Worm (Caenorhabditis elegans) whole organism, young adult: ENCODE measurements around the gene Y39B6A.7.

ENCODE experiments used
- B0261.1 ChIP-seq: sonication (generic microtip); optimal IDR thresholded peaks from 2 replicates; lab custom pipeline; 2016; ENCODE audit warnings: mild to moderate bottlenecking, missing genetic modification characterization, moderate library complexity, missing compliant biosample characterization
- B0336.3 ChIP-seq: fragments of 200-800 bp; sonication (Bioruptor generic); IDR thresholded peaks from 2 replicates; pipeline ENCODE4 v1.3.6; 2022; ENCODE audit warnings: missing genetic modification characterization, missing compliant biosample characterization
- F37B4.10 ChIP-seq: fragments of 200-800 bp; sonication (Bioruptor generic); IDR thresholded peaks from 2 replicates; pipeline ENCODE4 v1.3.6; 2022; ENCODE audit warnings: missing genetic modification characterization, missing compliant biosample characterization
- F39B2.1 ChIP-seq: fragments of 200-800 bp; sonication (Bioruptor generic); IDR thresholded peaks from 2 replicates; pipeline ENCODE4 v1.3.6; 2022; ENCODE audit warnings: missing genetic modification reagents, missing genetic modification characterization, missing compliant biosample characterization
- K11D2.4 ChIP-seq: fragments of 200-800 bp; sonication (Bioruptor generic); IDR thresholded peaks from 2 replicates; pipeline ENCODE4 v1.3.6; 2022; ENCODE audit warnings: missing genetic modification reagents, missing genetic modification characterization, missing compliant biosample characterization
- K12H6.12 ChIP-seq: fragments of 200-800 bp; sonication (Bioruptor generic); optimal IDR thresholded peaks from 2 replicates; lab custom pipeline; 2018; ENCODE audit warnings: mild to moderate bottlenecking, missing genetic modification characterization, missing compliant biosample characterization
- T26A5.8 ChIP-seq: sonication (generic microtip); optimal IDR thresholded peaks from 2 replicates; lab custom pipeline; 2016; ENCODE audit warnings: missing genetic modification characterization, missing compliant biosample characterization
- Y79H2A.3 ChIP-seq: fragments of 200-800 bp; sonication (Bioruptor generic); conservative IDR thresholded peaks from 2 replicates; pipeline ENCODE4 v1.3.6; 2022; ENCODE audit warnings: missing genetic modification reagents, missing genetic modification characterization, missing compliant biosample characterization
- Y95B8A.8 ChIP-seq: fragments of 200-800 bp; sonication (Bioruptor generic); IDR thresholded peaks from 2 replicates; pipeline ENCODE4 v1.3.6; 2022; ENCODE audit warnings: missing genetic modification reagents, missing genetic modification characterization, missing compliant biosample characterization
- aptf-3 ChIP-seq: fragments of 200-800 bp; sonication (Bioruptor generic); IDR thresholded peaks from 2 replicates; pipeline ENCODE4 v1.3.6; 2022; ENCODE audit warnings: missing genetic modification characterization, missing compliant biosample characterization
- attf-3 ChIP-seq: fragments of 200-800 bp; sonication (Bioruptor generic); conservative IDR thresholded peaks from 2 replicates; pipeline ENCODE4 v1.3.6; 2022; ENCODE audit warnings: missing genetic modification reagents, missing genetic modification characterization, missing compliant biosample characterization
- attf-5 ChIP-seq: fragments of 200-800 bp; sonication (Bioruptor generic); optimal IDR thresholded peaks from 2 replicates; lab custom pipeline; 2018; ENCODE audit warnings: mild to moderate bottlenecking, missing genetic modification characterization, missing compliant biosample characterization
- cebp-1 ChIP-seq, 2 experiments: fragments of 200-800 bp in 1 of 2; sonication (Bioruptor generic) in 1 of 2; sonication (generic microtip) in 1 of 2; IDR thresholded peaks in 1 of 2; optimal IDR thresholded peaks in 1 of 2; 2 replicates each; pipeline versions ENCODE4 v1.3.6 to Lab custom; 2017 to 2022; ENCODE audit warnings: missing compliant biosample characterization in 2 of 2, missing genetic modification characterization in 2 of 2, mild to moderate bottlenecking in 1 of 2, missing genetic modification reagents in 1 of 2, moderate library complexity in 1 of 2
- ceh-40 ChIP-seq: fragments of 200-800 bp; sonication (Bioruptor generic); IDR thresholded peaks from 2 replicates; pipeline ENCODE4 v1.3.6; 2022; ENCODE audit warnings: missing genetic modification characterization, missing compliant biosample characterization
- ceh-58 ChIP-seq: fragments of 200-800 bp; sonication (Bioruptor generic); IDR thresholded peaks from 2 replicates; pipeline ENCODE4 v1.3.6; 2022; ENCODE audit warnings: missing genetic modification characterization, missing compliant biosample characterization
- egl-18 ChIP-seq: fragments of 200-800 bp; sonication (Bioruptor generic); IDR thresholded peaks from 2 replicates; pipeline ENCODE4 v1.3.6; 2022; ENCODE audit warnings: missing genetic modification reagents, missing genetic modification characterization, missing compliant biosample characterization
- hlh-12 ChIP-seq: sonication (generic microtip); optimal IDR thresholded peaks from 2 replicates; lab custom pipeline; 2016; ENCODE audit warnings: missing genetic modification characterization, missing compliant biosample characterization
- hmg-20 ChIP-seq: fragments of 200-800 bp; sonication (Bioruptor generic); IDR thresholded peaks from 2 replicates; pipeline ENCODE4 v1.3.6; 2022; ENCODE audit warnings: missing genetic modification reagents, missing genetic modification characterization, missing compliant biosample characterization
- hrde-1 ChIP-seq: sonication (generic microtip); optimal IDR thresholded peaks from 2 replicates; lab custom pipeline; 2016; ENCODE audit warnings: missing genetic modification characterization, mild to moderate bottlenecking, missing compliant biosample characterization, moderate library complexity, missing genotype, missing genetic modification reagents, borderline replicate concordance
- lag-1 ChIP-seq: fragments of 200-800 bp; sonication (Bioruptor generic); IDR thresholded peaks from 2 replicates; pipeline ENCODE4 v1.3.6; 2022; ENCODE audit warnings: missing genetic modification reagents, missing genetic modification characterization, missing compliant biosample characterization
- lin-40 ChIP-seq: sonication (generic microtip); optimal IDR thresholded peaks from 2 replicates; lab custom pipeline; 2016; ENCODE audit warnings: missing genetic modification characterization, mild to moderate bottlenecking, missing compliant biosample characterization, missing genotype, missing genetic modification reagents
- lsl-1 ChIP-seq: fragments of 200-800 bp; sonication (Bioruptor generic); optimal IDR thresholded peaks from 2 replicates; lab custom pipeline; 2018; ENCODE audit warnings: mild to moderate bottlenecking, missing genetic modification characterization, moderate library complexity, missing compliant biosample characterization
- mel-28 ChIP-seq: sonication (generic microtip); optimal IDR thresholded peaks from 2 replicates; lab custom pipeline; 2016; ENCODE audit warnings: borderline replicate concordance, mild to moderate bottlenecking, missing genetic modification characterization, missing compliant biosample characterization
- mes-4 ChIP-seq: sonication (generic microtip); optimal IDR thresholded peaks from 2 replicates; lab custom pipeline; 2016; ENCODE audit warnings: missing genotype, missing genetic modification characterization, missing compliant biosample characterization
- nfya-2 ChIP-seq: fragments of 200-800 bp; sonication (Bioruptor generic); IDR thresholded peaks from 2 replicates; pipeline ENCODE4 v1.3.6; 2022; ENCODE audit warnings: missing genetic modification reagents, missing genetic modification characterization, missing compliant biosample characterization
- nfyb-1 ChIP-seq: fragments of 200-800 bp; sonication (Bioruptor generic); IDR thresholded peaks from 2 replicates; pipeline ENCODE4 v1.3.6; 2022; ENCODE audit warnings: missing genetic modification reagents, missing genetic modification characterization, missing compliant biosample characterization
- nhr-27 ChIP-seq: fragments of 200-800 bp; sonication (Bioruptor generic); optimal IDR thresholded peaks from 2 replicates; lab custom pipeline; 2018; ENCODE audit warnings: mild to moderate bottlenecking, missing genetic modification characterization, moderate library complexity, missing compliant biosample characterization
- repo-1 ChIP-seq: sonication (generic microtip); optimal IDR thresholded peaks from 2 replicates; lab custom pipeline; 2017; ENCODE audit warnings: mild to moderate bottlenecking, missing genetic modification characterization, missing compliant biosample characterization
- snpc-3.4 ChIP-seq: sonication (generic microtip); optimal IDR thresholded peaks from 2 replicates; lab custom pipeline; 2017; ENCODE audit warnings: missing genetic modification characterization, mild to moderate bottlenecking, missing compliant biosample characterization, antibody characterized with exemption, moderate library complexity, missing genotype, missing genetic modification reagents
- snpc-4 ChIP-seq, 5 experiments: fragments of 150-350 bp in 1 of 5; sonication (generic microtip) in 4 of 5; optimal IDR thresholded peaks; 2 replicates each; lab custom pipeline; 2014 to 2018; ENCODE audit warnings: missing genetic modification characterization in 5 of 5, missing biosample characterization in 3 of 5, antibody characterized with exemption in 2 of 5, mild to moderate bottlenecking in 2 of 5, missing compliant biosample characterization in 2 of 5, missing genotype in 2 of 5, moderate library complexity in 2 of 5, missing genetic modification reagents in 1 of 5
- somi-1 ChIP-seq: fragments of 200-800 bp; sonication (Bioruptor generic); optimal IDR thresholded peaks from 2 replicates; lab custom pipeline; 2018; ENCODE audit warnings: mild to moderate bottlenecking, missing genetic modification characterization, missing compliant biosample characterization
- xnd-1 ChIP-seq: sonication (generic microtip); optimal IDR thresholded peaks from 2 replicates; lab custom pipeline; 2016; ENCODE audit warnings: missing genotype, missing genetic modification reagents, missing genetic modification characterization, missing compliant biosample characterization
- zim-3 ChIP-seq: sonication (generic microtip); optimal IDR thresholded peaks from 2 replicates; lab custom pipeline; 2017; ENCODE audit warnings: mild to moderate bottlenecking, missing genetic modification characterization, moderate library complexity, missing compliant biosample characterization
- ztf-28 ChIP-seq: fragments of 200-800 bp; sonication (Bioruptor generic); IDR thresholded peaks from 2 replicates; pipeline ENCODE4 v1.3.6; 2022; ENCODE audit warnings: missing genetic modification reagents, missing genetic modification characterization, missing compliant biosample characterization

Y39B6A.7 gene

ce11 chrV:19149057-19149456, at the start of gene Y39B6A.7:
TSS of gene Y39B6A.7 (minus strand) at chrV:19149157.
- TF ChIP-seq K11D2.4 (no peak), xnd-1 (tag; lab: Kevin White, UChicago) (no peak), nfya-2 (GFP tag; lab: Robert Waterston, UW) (no peak), lin-40 (tag; lab: Kevin White, UChicago) (no peak), hlh-12 (tag; lab: Kevin White, UChicago) (no peak), lag-1 (GFP tag; lab: Robert Waterston, UW) (no peak), F37B4.10 (no peak), aptf-3 (GFP tag; lab: Robert Waterston, UW) (no peak), B0336.3 (GFP tag; lab: Robert Waterston, UW) (no peak), hmg-20 (no peak), Y79H2A.3 (GFP tag; lab: Robert Waterston, UW) (no peak)

ce11 chrV:19189963-19190597, 41.1 kb upstream of the Y39B6A.7 start, which contains the start of the genes Y39B6A.3 and pph-5:
TSS of gene Y39B6A.3 (minus strand) at chrV:19190013.
TSS of gene pph-5 (plus strand) at chrV:19190547.
- TF ChIP-seq T26A5.8 (tag; lab: Kevin White, UChicago), result no peak
- no peak for TF ChIP-seq ceh-40 (GFP tag; lab: Robert Waterston, UW)
- no peak for TF ChIP-seq snpc-4 (GFP tag; optimal IDR thresholded peaks at IDR 0.05; lab: Kevin White, UChicago)
- TF ChIP-seq snpc-4 (tag; optimal IDR thresholded peaks at IDR 0.05; lab: Kevin White, UChicago), result peak in 1 of 4 experiments; percentile 36
- TF ChIP-seq lag-1 (GFP tag; lab: Robert Waterston, UW), result no peak
- peak; percentile 25 for TF ChIP-seq snpc-3.4 (tag; lab: Kevin White, UChicago)
- TF ChIP-seq K11D2.4, result 0 out of 2 replicates have a peak, but pooled peaks have one; percentile 38
- no peak for TF ChIP-seq mel-28 (tag; lab: Kevin White, UChicago)
- TF ChIP-seq nfya-2 (GFP tag; lab: Robert Waterston, UW), result no peak
- no peak for TF ChIP-seq lsl-1 (GFP tag; lab: Kevin White, UChicago)
- TF ChIP-seq attf-3 (GFP tag; lab: Robert Waterston, UW), result peak; percentile 98
- TF ChIP-seq lin-40 (tag; lab: Kevin White, UChicago), result peak; percentile 36
- no peak for TF ChIP-seq mes-4 (tag; lab: Kevin White, UChicago)
- no peak for TF ChIP-seq zim-3 (tag; lab: Kevin White, UChicago)
- TF ChIP-seq K12H6.12, result peak; percentile 31
- peak; percentile 69 for TF ChIP-seq attf-5 (GFP tag; lab: Kevin White, UChicago)
- no peak for TF ChIP-seq cebp-1 (GFP tag; IDR thresholded peaks at IDR 0.05; lab: Robert Waterston, UW)
- TF ChIP-seq cebp-1 (tag; optimal IDR thresholded peaks at IDR 0.05; lab: Kevin White, UChicago), result peak; percentile 2
- no peak for TF ChIP-seq Y95B8A.8 (GFP tag; lab: Robert Waterston, UW)

DNA sequence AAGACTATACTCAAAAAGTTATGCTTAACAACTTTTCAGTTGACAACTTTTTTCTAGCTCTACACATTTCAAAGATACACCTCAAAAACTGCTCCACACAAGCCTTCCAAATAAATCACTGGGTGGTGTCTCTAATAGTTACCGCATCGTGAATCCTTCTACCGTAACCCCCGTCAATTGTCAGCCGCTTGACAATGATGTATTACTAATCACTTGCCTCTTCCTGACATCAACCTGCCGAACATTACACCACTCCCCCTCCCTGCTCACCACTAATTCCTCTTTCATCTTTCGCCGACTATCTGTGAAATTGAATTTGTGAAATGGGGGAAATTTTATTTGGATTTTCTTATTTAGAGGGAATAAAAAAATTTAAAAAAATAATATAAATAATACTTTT, 32.7 kb upstream of the Y39B6A.7 start:
- TF ChIP-seq F39B2.1 (GFP tag; lab: Robert Waterston, UW) (no peak), ztf-28 (GFP tag; lab: Robert Waterston, UW) (no peak), B0261.1 (tag; lab: Kevin White, UChicago) (no peak)
- TF ChIP-seq, all 124 proteins: peak for 0

- TF ChIP-seq nhr-27 (tag; lab: Kevin White, UChicago) (no peak), repo-1 (no peak), hrde-1 (tag; lab: Kevin White, UChicago) (no peak), egl-18 (GFP tag; lab: Robert Waterston, UW) (no peak), ceh-58 (GFP tag; lab: Robert Waterston, UW) (no peak), nfyb-1 (GFP tag; lab: Robert Waterston, UW) (no peak), T26A5.8 (tag; lab: Kevin White, UChicago) (no peak), somi-1 (GFP tag; lab: Kevin White, UChicago) (no peak)
Measured at ce11 chrV:19178896-19179295, 29.9 kb upstream of the Y39B6A.7 start.
